Fruit fly (Drosophila melanogaster): ENCODE measurements around the gene CG34134.

CG34134 gene

DNA sequence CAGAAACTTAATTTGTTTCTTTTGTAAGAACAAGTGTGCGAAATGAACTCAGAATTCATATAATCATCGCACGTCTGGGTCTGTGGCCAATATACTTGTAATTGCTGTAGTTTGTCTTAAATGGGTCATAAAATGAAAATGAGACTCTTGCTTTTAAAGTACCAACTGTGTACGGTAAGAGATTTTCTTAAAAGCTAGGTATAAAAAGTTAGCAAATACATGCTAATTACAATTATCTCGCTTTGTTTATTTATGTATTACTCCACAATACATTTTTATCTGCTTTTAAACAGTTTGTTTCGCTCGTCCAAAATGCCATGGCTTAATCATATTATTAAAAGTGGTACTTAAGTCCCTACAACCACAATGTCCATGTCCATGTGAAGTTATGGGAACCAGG is 13.2 kb upstream of the CG34134 start:
- TF ChIP-seq CG33017 (tag; optimal IDR thresholded peaks at IDR 0.05) (peak; percentile 62), toe (GFP tag; optimal IDR thresholded peaks at IDR 0.05) (no peak), kay (GFP tag; ENCODE audit: borderline replicate concordance) (no peak), CG12768 (GFP tag; optimal IDR thresholded peaks at IDR 0.05) (no peak)

DNA sequence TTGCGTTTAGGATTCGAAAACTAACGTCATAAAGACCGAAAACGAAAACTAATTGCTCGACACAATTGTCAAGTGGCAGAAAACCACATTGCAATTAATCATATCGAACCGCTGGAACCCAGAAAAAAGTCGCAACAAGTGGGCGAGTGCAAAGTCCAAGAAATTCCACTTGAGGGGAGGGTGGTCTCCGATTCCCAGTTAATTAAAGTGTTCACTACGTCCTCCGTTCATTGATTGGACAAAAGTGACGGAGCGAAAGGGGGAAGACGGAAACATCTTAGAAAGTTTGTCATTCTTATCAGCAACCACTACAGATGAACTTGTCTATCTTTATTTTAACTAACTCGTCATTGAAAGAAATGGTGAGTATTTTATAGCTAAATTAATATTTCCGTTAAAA is 12.0 kb upstream of the CG34134 start:
- TF ChIP-seq CG33017 (tag; optimal IDR thresholded peaks at IDR 0.05) (peak; percentile 20), toe (GFP tag; optimal IDR thresholded peaks at IDR 0.05) (no peak), CG12768 (GFP tag; optimal IDR thresholded peaks at IDR 0.05) (peak; percentile 91), tj (GFP tag; optimal IDR thresholded peaks at IDR 0.05) (no peak), CG1620 (GFP tag; optimal IDR thresholded peaks at IDR 0.05) (no peak), pad (GFP tag; optimal IDR thresholded peaks at IDR 0.05) (no peak), cic (GFP tag; optimal IDR thresholded peaks at IDR 0.05) (peak; percentile 97)

DNA sequence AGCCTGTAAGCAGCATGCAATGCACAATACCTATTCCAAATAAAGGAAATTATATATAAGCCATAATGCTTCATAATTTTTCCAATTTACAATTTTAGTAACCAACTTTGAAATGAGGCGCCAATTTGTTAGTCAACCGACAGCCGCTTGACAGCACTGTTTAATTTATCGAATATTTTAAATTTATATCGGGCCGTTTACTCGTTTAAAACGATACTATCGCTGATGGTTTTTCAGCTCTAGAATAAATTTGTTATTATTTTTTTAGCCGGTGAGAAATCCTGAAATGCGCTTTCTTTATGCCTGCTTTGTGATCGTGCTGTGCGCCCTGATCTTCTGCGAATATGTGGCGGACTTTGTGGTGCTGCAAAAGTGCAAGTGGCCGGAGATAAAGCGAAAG is 8.2 kb upstream of the CG34134 start, which contains the start of gene PGAP5:
Gene PGAP5 (plus strand): TSS at position 126 of the 400 bp plus-strand sequence.
- TF ChIP-seq CG1620 (GFP tag; optimal IDR thresholded peaks at IDR 0.05) (peak; percentile 61), tj (GFP tag; optimal IDR thresholded peaks at IDR 0.05) (no peak), CG7045 (GFP tag; optimal IDR thresholded peaks at IDR 0.05) (no peak), CG12768 (GFP tag; optimal IDR thresholded peaks at IDR 0.05) (no peak), pad (GFP tag; optimal IDR thresholded peaks at IDR 0.05) (peak; percentile 51), Hr96 (GFP tag; optimal IDR thresholded peaks at IDR 0.05) (no peak), Mnt (GFP tag; optimal IDR thresholded peaks at IDR 0.05) (peak; percentile 33), CG7101 (tag; optimal IDR thresholded peaks at IDR 0.05) (peak; percentile 60), CG14711 (tag; optimal IDR thresholded peaks at IDR 0.05) (no peak), bab1 (GFP tag; optimal IDR thresholded peaks at IDR 0.05) (peak; percentile 21), kay (GFP tag; ENCODE audit: borderline replicate concordance) (no peak), toe (GFP tag; optimal IDR thresholded peaks at IDR 0.05) (no peak), cic (GFP tag; optimal IDR thresholded peaks at IDR 0.05) (peak; percentile 50), CG5204 (GFP tag; optimal IDR thresholded peaks at IDR 0.05) (no peak), CG33017 (tag; optimal IDR thresholded peaks at IDR 0.05) (peak; percentile 5), Crg-1 (GFP tag; optimal IDR thresholded peaks at IDR 0.05) (peak; percentile 59), Clk (GFP tag; optimal IDR thresholded peaks at IDR 0.05) (no peak)

DNA sequence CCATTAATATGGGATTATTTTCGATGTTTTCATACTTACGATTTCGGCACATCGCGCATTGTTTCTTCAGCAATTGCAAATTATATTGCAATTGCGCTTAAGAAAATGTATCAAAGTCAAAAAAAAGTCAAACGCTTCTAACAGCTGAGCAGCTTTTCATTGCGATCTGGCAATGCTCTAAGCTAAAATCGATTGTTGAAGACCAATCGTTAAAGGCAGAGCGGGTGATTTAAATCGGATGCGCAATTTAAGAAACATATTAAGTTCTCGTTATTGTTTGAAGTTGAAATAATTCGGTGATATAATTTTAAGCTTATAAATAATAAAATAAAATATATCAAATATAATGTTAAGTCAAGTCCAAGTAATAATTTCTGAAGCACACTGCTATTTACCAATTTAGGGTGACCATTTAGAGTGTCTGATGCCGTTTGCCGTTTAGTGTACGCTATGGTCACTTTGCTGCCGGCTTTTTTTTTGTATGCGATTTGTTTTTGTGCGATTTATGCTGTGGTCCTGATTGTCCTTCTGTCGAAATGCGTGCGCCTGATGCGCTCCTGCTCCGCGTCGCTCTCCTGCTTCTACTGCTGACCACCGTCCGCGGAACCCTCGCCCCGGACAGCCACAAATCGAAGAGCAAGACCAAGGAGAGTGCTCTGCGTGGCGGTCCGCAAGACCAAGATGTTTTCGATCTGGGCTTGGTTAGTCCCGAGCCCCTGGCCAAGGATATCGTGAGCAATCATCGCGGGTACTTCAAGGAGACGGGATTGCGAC is 6.4 kb upstream of the CG34134 start, which contains the start of the genes CG8475 and CG8460:
Gene CG8475 (minus strand): TSS at position 162 of the 774 bp plus-strand sequence.
Gene CG8460 (plus strand): TSS at position 437 of the 774 bp plus-strand sequence.
- TF ChIP-seq Crg-1 (GFP tag; optimal IDR thresholded peaks at IDR 0.05) (peak; percentile 37), CG11617 (GFP tag; optimal IDR thresholded peaks at IDR 0.05) (no peak)

DNA sequence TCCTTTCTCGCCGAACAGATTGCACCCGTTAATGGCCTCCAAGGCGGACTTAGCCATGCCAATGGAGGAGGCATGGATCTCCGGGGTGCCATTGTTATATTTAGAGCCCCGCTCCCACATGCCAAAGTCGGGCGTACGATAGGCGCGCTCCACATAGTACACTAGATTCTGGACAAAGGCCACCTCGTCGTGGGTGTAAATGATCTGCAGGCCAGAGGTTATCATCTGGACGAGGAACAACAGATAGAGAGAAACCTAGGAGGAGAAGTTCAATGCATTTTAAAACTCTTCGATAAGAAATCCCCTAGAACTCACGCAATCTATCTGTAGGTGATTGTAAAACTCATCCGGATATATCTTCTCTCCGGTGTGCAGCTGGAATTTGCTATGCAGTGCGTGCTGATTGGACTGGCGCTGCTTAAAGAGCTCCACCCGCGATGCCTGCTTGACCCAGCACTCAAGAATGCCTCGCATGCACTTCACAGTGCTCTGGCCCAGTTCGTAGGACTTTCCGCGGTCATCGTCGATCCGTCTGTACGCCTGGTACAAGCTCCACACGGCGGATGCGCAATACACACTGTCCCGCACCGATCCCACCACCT is 5.2 kb upstream of the CG34134 start:
- TF ChIP-seq kay (GFP tag; ENCODE audit: borderline replicate concordance) (no peak), CG7101 (tag; optimal IDR thresholded peaks at IDR 0.05) (no peak), cnc (optimal IDR thresholded peaks at IDR 0.05) (no peak)

DNA sequence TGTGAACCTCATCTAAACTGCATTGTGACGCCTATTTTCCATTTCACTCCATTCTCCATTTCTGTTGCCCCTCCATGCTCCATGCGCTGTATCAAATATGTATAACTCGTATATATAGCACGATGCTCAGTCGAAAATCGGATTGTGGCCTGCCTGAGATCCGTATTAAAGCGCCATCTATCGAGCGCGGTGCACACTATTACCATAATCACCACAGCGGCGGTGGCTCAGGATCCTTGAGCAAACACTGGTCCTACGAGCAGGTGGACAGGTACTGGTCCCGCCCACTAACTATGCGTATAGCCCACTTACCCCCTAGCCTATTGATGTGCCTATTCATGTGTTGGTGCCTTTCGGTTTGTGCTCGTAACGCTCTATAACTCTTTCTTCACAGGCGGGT is 5.6 kb downstream of the CG34134 start:
- TF ChIP-seq toe (GFP tag; optimal IDR thresholded peaks at IDR 0.05) (no peak), ovo (GFP tag; optimal IDR thresholded peaks at IDR 0.05) (no peak), cnc (optimal IDR thresholded peaks at IDR 0.05) (no peak), bab1 (GFP tag; optimal IDR thresholded peaks at IDR 0.05) (no peak)

DNA sequence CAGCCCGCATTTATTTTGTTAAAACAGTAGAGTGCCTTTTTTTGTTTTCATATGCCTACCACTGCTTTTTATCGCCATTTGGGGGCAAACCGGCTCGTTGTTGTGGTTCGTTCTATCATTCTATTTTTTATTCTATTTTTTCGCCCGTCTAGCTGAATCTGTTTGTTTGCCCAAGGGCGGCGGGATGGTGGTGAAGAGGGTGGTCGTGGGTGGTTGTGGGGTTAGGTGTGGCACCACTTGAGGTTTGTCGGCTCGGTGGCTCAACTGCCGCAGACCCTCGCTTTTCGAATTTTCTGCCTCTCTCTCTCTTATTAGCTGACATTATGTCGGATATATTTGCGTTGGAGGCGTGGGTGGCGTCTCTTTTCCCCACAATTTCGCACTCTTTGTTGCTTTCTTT is 19.0 kb downstream of the CG34134 start:
- TF ChIP-seq CG5204 (GFP tag; optimal IDR thresholded peaks at IDR 0.05) (no peak), CG1620 (GFP tag; optimal IDR thresholded peaks at IDR 0.05) (no peak), ovo (GFP tag; optimal IDR thresholded peaks at IDR 0.05) (no peak), kay (GFP tag; ENCODE audit: borderline replicate concordance) (peak; percentile 30), cic (GFP tag; optimal IDR thresholded peaks at IDR 0.05) (peak; percentile 6), CG12768 (GFP tag; optimal IDR thresholded peaks at IDR 0.05) (peak; percentile 37)

DNA sequence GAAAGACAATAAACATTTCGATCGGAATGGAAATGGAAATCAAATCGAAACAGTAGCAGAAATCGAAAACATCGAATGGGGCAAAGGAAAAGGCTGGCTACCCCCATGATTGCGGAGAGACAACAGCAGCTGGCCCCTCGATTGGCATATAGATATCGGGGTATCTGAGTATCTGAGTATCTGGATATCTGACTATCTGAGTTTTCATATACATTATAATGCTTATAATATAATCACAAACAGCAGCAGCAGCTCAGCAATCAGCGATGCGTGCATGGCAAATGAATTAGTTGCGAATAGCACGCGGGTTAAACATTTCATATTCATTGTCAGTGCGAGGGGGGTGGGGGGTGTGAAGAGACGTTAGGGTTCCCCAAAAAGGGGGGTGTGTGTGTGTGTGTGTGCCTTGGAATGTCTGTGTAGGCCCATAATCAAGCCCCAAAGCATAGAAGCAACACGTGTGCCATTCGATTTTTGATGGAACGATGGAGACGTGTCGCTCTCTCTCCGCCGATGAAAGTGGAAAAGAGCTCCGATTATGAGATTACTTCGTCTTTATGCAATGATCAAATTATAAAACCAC is 19.9 kb downstream of the CG34134 start:
- no peak for TF ChIP-seq cnc (optimal IDR thresholded peaks at IDR 0.05)
- no peak for TF ChIP-seq CG5204 (GFP tag; optimal IDR thresholded peaks at IDR 0.05)
- TF ChIP-seq CG33017 (tag; optimal IDR thresholded peaks at IDR 0.05), result no peak
- no peak for TF ChIP-seq CG11617 (GFP tag; optimal IDR thresholded peaks at IDR 0.05)
- no peak for TF ChIP-seq CG1620 (GFP tag; optimal IDR thresholded peaks at IDR 0.05)
- no peak for TF ChIP-seq CG7101 (tag; optimal IDR thresholded peaks at IDR 0.05)
- no peak for TF ChIP-seq bab1 (GFP tag; optimal IDR thresholded peaks at IDR 0.05)
- no peak for TF ChIP-seq Crg-1 (GFP tag; optimal IDR thresholded peaks at IDR 0.05)
- no peak for TF ChIP-seq Clk (GFP tag; optimal IDR thresholded peaks at IDR 0.05)
- no peak for TF ChIP-seq toe (GFP tag; optimal IDR thresholded peaks at IDR 0.05)
- no peak for TF ChIP-seq CG14711 (tag; optimal IDR thresholded peaks at IDR 0.05)
- TF ChIP-seq CG7045 (GFP tag; optimal IDR thresholded peaks at IDR 0.05), result no peak
- TF ChIP-seq Hr96 (GFP tag; optimal IDR thresholded peaks at IDR 0.05), result no peak

Data from whole organism, adult.